Fruit fly (Drosophila melanogaster) whole organism, embryonic: ENCODE data around the gene Trpgamma.

Experiments
- Aef1 ChIP-seq: fragments of 200-800 bp; sonication (Bioruptor generic); IDR thresholded peaks from 3 replicates; pipeline ENCODE4 v1.3.6; 2022; ENCODE audit warnings: missing biosample characterization, missing genetic modification characterization
- C15 ChIP-seq: fragments of 200-800 bp; sonication (Bioruptor generic); IDR thresholded peaks from 3 replicates; pipeline ENCODE4 v1.3.6; 2022; ENCODE audit warnings: missing biosample characterization, missing genetic modification characterization
- CG10543 ChIP-seq: fragments of 200-800 bp; sonication (Bioruptor generic); optimal IDR thresholded peaks from 3 replicates; lab custom pipeline; 2017; ENCODE audit warnings: missing biosample characterization, mild to moderate bottlenecking, missing genetic modification characterization, moderate library complexity
- CG11696 ChIP-seq: fragments of 200-800 bp; sonication (Bioruptor generic); IDR thresholded peaks from 2 replicates; pipeline ENCODE4 v1.3.6; 2022; ENCODE audit warnings: missing biosample characterization, missing genetic modification characterization
- CG14441 ChIP-seq: fragments of 200-800 bp; sonication (Bioruptor generic); IDR thresholded peaks from 2 replicates; pipeline ENCODE4 v1.3.6; 2022; ENCODE audit warnings: missing biosample characterization, missing genetic modification characterization
- CG16779 ChIP-seq: fragments of 200-800 bp; sonication (Bioruptor generic); IDR thresholded peaks from 2 replicates; pipeline ENCODE4 v1.3.6; 2022; ENCODE audit warnings: missing biosample characterization, missing genetic modification characterization
- CG17186 ChIP-seq: fragments of 200-800 bp; sonication (Bioruptor generic); optimal IDR thresholded peaks from 3 replicates; lab custom pipeline; 2017; ENCODE audit warnings: missing biosample characterization, missing genetic modification reagents, missing genetic modification characterization
- CG1832 ChIP-seq: fragments of 200-800 bp; sonication (Bioruptor generic); optimal IDR thresholded peaks from 2 replicates; lab custom pipeline; 2017; ENCODE audit warnings: missing biosample characterization, mild to moderate bottlenecking, missing genetic modification characterization, inconsistent platforms
- CG18476 ChIP-seq: fragments of 200-800 bp; sonication (Bioruptor generic); optimal IDR thresholded peaks from 2 replicates; lab custom pipeline; 2016; ENCODE audit warnings: missing biosample characterization, mild to moderate bottlenecking, missing genetic modification characterization
- CG2120 ChIP-seq: fragments of 200-800 bp; sonication (Bioruptor generic); optimal IDR thresholded peaks from 3 replicates; lab custom pipeline; 2016; ENCODE audit warnings: missing biosample characterization, missing genetic modification characterization
- CG30020 ChIP-seq: fragments of 200-800 bp; optimal IDR thresholded peaks from 2 replicates; lab custom pipeline; 2019; ENCODE audit warnings: missing biosample characterization, mild to moderate bottlenecking, missing genetic modification characterization, moderate library complexity
- CG34422 ChIP-seq: fragments of 200-800 bp; sonication (Bioruptor generic); IDR thresholded peaks from 3 replicates; pipeline ENCODE4 v1.3.6; 2022; ENCODE audit warnings: missing biosample characterization, missing genetic modification characterization
- CG3847 ChIP-seq: fragments of 200-800 bp; sonication (Bioruptor generic); IDR thresholded peaks from 2 replicates; pipeline ENCODE4 v1.3.6; 2022; ENCODE audit warnings: missing biosample characterization, missing genetic modification characterization
- CG42726 ChIP-seq: fragments of 200-800 bp; sonication (Bioruptor generic); IDR thresholded peaks from 2 replicates; pipeline ENCODE4 v1.3.6; 2022; ENCODE audit warnings: missing biosample characterization, missing genetic modification characterization; ENCODE audit not compliant: partially characterized antibody
- CG4328 ChIP-seq: fragments of 200-800 bp; sonication (Bioruptor generic); optimal IDR thresholded peaks from 3 replicates; lab custom pipeline; 2017; ENCODE audit warnings: missing biosample characterization, missing genetic modification reagents, missing genetic modification characterization
- CG4360 ChIP-seq: fragments of 200-800 bp; sonication (Bioruptor generic); IDR thresholded peaks from 2 replicates; pipeline ENCODE4 v1.3.6; 2022; ENCODE audit warnings: missing biosample characterization, missing genetic modification characterization
- CG6175 ChIP-seq: fragments of 200-800 bp; sonication (Bioruptor generic); IDR thresholded peaks from 3 replicates; pipeline ENCODE4 v1.3.6; 2022; ENCODE audit warnings: missing biosample characterization, missing genetic modification characterization
- CG6854 ChIP-seq: fragments of 200-800 bp; sonication (Bioruptor generic); optimal IDR thresholded peaks from 3 replicates; lab custom pipeline; 2017; ENCODE audit warnings: missing biosample characterization, mild to moderate bottlenecking, missing genetic modification characterization
- CG8359 ChIP-seq: fragments of 200-800 bp; sonication (Bioruptor generic); optimal IDR thresholded peaks from 2 replicates; lab custom pipeline; 2017; ENCODE audit warnings: missing biosample characterization, mild to moderate bottlenecking, missing genetic modification characterization, borderline replicate concordance
- CTCF ChIP-seq: fragments of 200-800 bp; sonication (Bioruptor generic); optimal IDR thresholded peaks from 2 replicates; lab custom pipeline; 2017; ENCODE audit warnings: missing biosample characterization, mild to moderate bottlenecking, missing genetic modification characterization, moderate library complexity
- D19A ChIP-seq: fragments of 200-800 bp; optimal IDR thresholded peaks from 3 replicates; lab custom pipeline; 2019; ENCODE audit warnings: missing biosample characterization, mild to moderate bottlenecking, missing genetic modification characterization, moderate library complexity
- Doc2 ChIP-seq: fragments of 200-800 bp; sonication (Bioruptor generic); IDR thresholded peaks from 2 replicates; pipeline ENCODE4 v1.3.6; 2022; ENCODE audit warnings: missing biosample characterization, missing genetic modification characterization
- Elba2 ChIP-seq: fragments of 200-800 bp; sonication (Bioruptor generic); optimal IDR thresholded peaks from 3 replicates; lab custom pipeline; 2016; ENCODE audit warnings: missing biosample characterization, missing genetic modification characterization
- Ets65A ChIP-seq: fragments of 200-800 bp; sonication (Bioruptor generic); peaks from one replicate; lab custom pipeline; 2016; ENCODE audit warnings: missing biosample characterization, missing genetic modification characterization
- Jarid2 ChIP-seq: fragments of 200-800 bp; sonication (Bioruptor generic); optimal IDR thresholded peaks from 3 replicates; lab custom pipeline; 2017; ENCODE audit warnings: mild to moderate bottlenecking, missing biosample characterization, missing genetic modification reagents, missing genetic modification characterization
- Max ChIP-seq: fragments of 200-800 bp; sonication (Bioruptor generic); optimal IDR thresholded peaks from 2 replicates; lab custom pipeline; 2016; ENCODE audit warnings: missing biosample characterization, mild to moderate bottlenecking, missing genetic modification characterization
- Oaz ChIP-seq: fragments of 200-800 bp; sonication (Bioruptor generic); IDR thresholded peaks from 2 replicates; pipeline ENCODE4 v1.3.6; 2022; ENCODE audit warnings: missing biosample characterization, missing genetic modification characterization
- Sry-β ChIP-seq: fragments of 200-800 bp; sonication (Bioruptor generic); optimal IDR thresholded peaks from 2 replicates; lab custom pipeline; 2018; ENCODE audit warnings: missing biosample characterization, mild to moderate bottlenecking, missing genetic modification characterization, moderate library complexity
- Stat92E ChIP-seq, 3 experiments: fragments of >200 bp in 2 of 3; fragments of 200-800 bp in 1 of 3; sonication (Bioruptor generic) in 1 of 3; optimal IDR thresholded peaks; 2 replicates each; lab custom pipeline; 2017 to 2019; ENCODE audit warnings: missing biosample characterization in 3 of 3, missing genetic modification characterization in 3 of 3, mild to moderate bottlenecking in 1 of 3, moderate library complexity in 1 of 3
- ase ChIP-seq: fragments of 200-800 bp; sonication (Bioruptor generic); IDR thresholded peaks from 3 replicates; pipeline ENCODE4 v1.3.6; 2022; ENCODE audit warnings: missing biosample characterization, missing genetic modification characterization
- btn ChIP-seq: fragments of 200-800 bp; sonication (Bioruptor generic); optimal IDR thresholded peaks from 2 replicates; lab custom pipeline; 2016; ENCODE audit warnings: missing biosample characterization, missing genetic modification characterization
- gce ChIP-seq: fragments of 200-800 bp; sonication (Bioruptor generic); IDR thresholded peaks from 3 replicates; pipeline ENCODE4 v1.3.6; 2022; ENCODE audit warnings: missing biosample characterization, missing genetic modification characterization
- ind ChIP-seq: fragments of 200-800 bp; sonication (Bioruptor generic); optimal IDR thresholded peaks from 3 replicates; lab custom pipeline; 2016; ENCODE audit warnings: missing biosample characterization, missing genetic modification characterization
- jing ChIP-seq: fragments of 200-800 bp; sonication (Bioruptor generic); optimal IDR thresholded peaks from 2 replicates; lab custom pipeline; 2018; ENCODE audit warnings: missing biosample characterization, mild to moderate bottlenecking, missing genetic modification characterization
- pb ChIP-seq: fragments of 200-800 bp; sonication (Bioruptor generic); optimal IDR thresholded peaks from 3 replicates; lab custom pipeline; 2016; ENCODE audit warnings: missing biosample characterization, missing genetic modification characterization
- phol ChIP-seq: fragments of 200-800 bp; sonication (Bioruptor generic); optimal IDR thresholded peaks from 3 replicates; lab custom pipeline; 2018; ENCODE audit warnings: missing biosample characterization, mild to moderate bottlenecking, missing genetic modification characterization, moderate library complexity
- ranshi ChIP-seq: fragments of 200-800 bp; sonication (Bioruptor generic); IDR thresholded peaks from 2 replicates; pipeline ENCODE4 v1.3.6; 2022; ENCODE audit warnings: missing biosample characterization, missing genetic modification characterization
- rib ChIP-seq: fragments of 200-800 bp; sonication (Bioruptor generic); IDR thresholded peaks from 2 replicates; pipeline ENCODE4 v1.3.6; 2022; ENCODE audit warnings: missing biosample characterization, missing genetic modification characterization
- run ChIP-seq: fragments of 200-800 bp; sonication (Bioruptor generic); optimal IDR thresholded peaks from 3 replicates; lab custom pipeline; 2018; ENCODE audit warnings: missing biosample characterization, mild to moderate bottlenecking, missing genetic modification characterization
- sens ChIP-seq: fragments of 200-800 bp; sonication (Bioruptor generic); peaks from one replicate; lab custom pipeline; 2016; ENCODE audit warnings: missing biosample characterization, missing genetic modification characterization
- shn ChIP-seq: fragments of 200-800 bp; sonication (Bioruptor generic); optimal IDR thresholded peaks from 3 replicates; lab custom pipeline; 2016; ENCODE audit warnings: missing biosample characterization, missing genetic modification characterization
- sim ChIP-seq: fragments of 200-800 bp; sonication (Bioruptor generic); IDR thresholded peaks from 2 replicates; pipeline ENCODE4 v1.3.6; 2022; ENCODE audit warnings: missing biosample characterization, missing genetic modification characterization
- sisA ChIP-seq: fragments of 200-800 bp; sonication (Bioruptor generic); IDR thresholded peaks from 2 replicates; pipeline ENCODE4 v1.3.6; 2022; ENCODE audit warnings: missing biosample characterization, missing genetic modification characterization
- stwl ChIP-seq: fragments of 200-800 bp; sonication (Bioruptor generic); optimal IDR thresholded peaks from 3 replicates; lab custom pipeline; 2018; ENCODE audit warnings: missing biosample characterization, mild to moderate bottlenecking, missing genetic modification characterization, moderate library complexity
- sug ChIP-seq: fragments of 200-800 bp; optimal IDR thresholded peaks from 2 replicates; lab custom pipeline; 2019; ENCODE audit warnings: missing biosample characterization, mild to moderate bottlenecking, missing genetic modification characterization, moderate library complexity
- tin ChIP-seq: fragments of 200-800 bp; sonication (Bioruptor generic); optimal IDR thresholded peaks from 3 replicates; lab custom pipeline; 2016; ENCODE audit warnings: missing biosample characterization, missing genetic modification characterization
- tna ChIP-seq: fragments of 200-800 bp; sonication (Bioruptor generic); IDR thresholded peaks from 2 replicates; pipeline ENCODE4 v1.3.6; 2022; ENCODE audit warnings: missing biosample characterization, missing genetic modification characterization; ENCODE audit not compliant: partially characterized antibody
- unc-4 ChIP-seq: fragments of 200-800 bp; sonication (Bioruptor generic); IDR thresholded peaks from 2 replicates; pipeline ENCODE4 v1.3.6; 2022; ENCODE audit warnings: missing biosample characterization, missing genetic modification characterization; ENCODE audit not compliant: partially characterized antibody
- vfl ChIP-seq: fragments of 200-800 bp; sonication (Bioruptor generic); optimal IDR thresholded peaks from 2 replicates; lab custom pipeline; 2016; ENCODE audit warnings: missing biosample characterization, missing genetic modification characterization
- yki ChIP-seq: fragments of >200 bp; optimal IDR thresholded peaks from 3 replicates; lab custom pipeline; 2018

Gene Trpgamma

dm6 chr2L:16715841-16716701, 39.6 kb upstream of the Trpgamma start, which contains the start of the genes Cyt-c-d and CG31808 (continued):
- TF ChIP-seq CG18476 (GFP tag; lab: Kevin White, UChicago) (peak; percentile 96), CG34422 (GFP tag; lab: Robert Waterston, UW) (peak; percentile 96), yki (lab: Kevin White, UChicago) (peak; percentile 77), jing (peak; percentile 94), ranshi (peak; percentile 97), C15 (peak; percentile 88), ind (GFP tag; lab: Kevin White, UChicago) (peak; percentile 95), tna (GFP tag; lab: Robert Waterston, UW) (no peak; the same call in 1 of the 2 replicates), vfl (peak; percentile 93), D19A (tag; lab: Kevin White, UChicago) (peak; percentile 94), sug (tag; lab: Kevin White, UChicago) (peak; percentile 82), Stat92E (GFP tag; optimal IDR thresholded peaks at IDR 0.05; lab: Kevin White, UChicago) (peak in 1 of 3 experiments; percentile 92), CG11696 (GFP tag; lab: Robert Waterston, UW) (peak; percentile 87), CG16779 (GFP tag; lab: Robert Waterston, UW) (peak; percentile 82), Jarid2 (GFP tag; lab: Kevin White, UChicago) (peak; percentile 83), run (tag; lab: Kevin White, UChicago) (peak; percentile 96), CG6175 (GFP tag; lab: Robert Waterston, UW) (peak; percentile 97), gce (GFP tag; lab: Robert Waterston, UW) (peak; percentile 97), rib (GFP tag; lab: Robert Waterston, UW) (peak; percentile 89), ase (GFP tag; lab: Robert Waterston, UW) (peak; percentile 98), pb (GFP tag; lab: Kevin White, UChicago) (peak; percentile 71), Elba2 (GFP tag; lab: Kevin White, UChicago) (no peak), CG2120 (GFP tag; lab: Kevin White, UChicago) (peak; percentile 97), CG30020 (tag; lab: Kevin White, UChicago) (peak; percentile 81), Oaz (GFP tag; lab: Robert Waterston, UW) (peak; percentile 94), tin (GFP tag; lab: Kevin White, UChicago) (peak; percentile 95), Max (peak; percentile 95), sim (GFP tag; lab: Robert Waterston, UW) (peak; percentile 93), CG3847 (peak; percentile 93), Doc2 (GFP tag; lab: Robert Waterston, UW) (peak; percentile 83), btn (GFP tag; lab: Kevin White, UChicago) (peak; percentile 82), CG8359 (GFP tag; lab: Kevin White, UChicago) (peak; percentile 92), CG10543 (GFP tag; lab: Kevin White, UChicago) (peak; percentile 93), CG6854 (GFP tag; lab: Kevin White, UChicago) (peak; percentile 92), CTCF (GFP tag; lab: Kevin White, UChicago) (peak; percentile 71), sisA (GFP tag; lab: Robert Waterston, UW) (peak; percentile 97), CG1832 (GFP tag; lab: Kevin White, UChicago) (peak; percentile 53)
- TF ChIP-seq, all 482 proteins: peak for 443

dm6 chr2L:16715133-16715833, 38.8 kb upstream of the Trpgamma start:
- TF ChIP-seq phol (tag; lab: Kevin White, UChicago) (no peak), Ets65A (GFP tag; lab: Kevin White, UChicago) (peak; percentile 73), Aef1 (GFP tag; lab: Robert Waterston, UW) (no peak), CG42726 (no peak), CG4360 (GFP tag; lab: Robert Waterston, UW) (no peak), CG17186 (GFP tag; lab: Kevin White, UChicago) (no peak), Sry-β (GFP tag; lab: Kevin White, UChicago) (no peak), CG34422 (GFP tag; lab: Robert Waterston, UW) (no peak), CG4328 (GFP tag; lab: Kevin White, UChicago) (no peak), unc-4 (no peak), stwl (tag; lab: Kevin White, UChicago) (peak; percentile 40), CG14441 (GFP tag; lab: Robert Waterston, UW) (no peak), shn (GFP tag; lab: Kevin White, UChicago) (no peak), sens (GFP tag; lab: Kevin White, UChicago) (peak; percentile 60)
